Worm (Caenorhabditis elegans) whole organism, L3 larva: ENCODE data around the gene C06E2.9.

ENCODE experiments used
- ama-1 ChIP-seq: fragments of 150-350 bp; optimal IDR thresholded peaks from 2 replicates; lab custom pipeline; 2018
- elt-3 ChIP-seq, 3 experiments: fragments of 150-350 bp in 1 of 3; sonication (generic microtip) in 2 of 3; optimal IDR thresholded peaks; 2 replicates in 2 of 3; 4 replicates in 1 of 3; lab custom pipeline; 2014 to 2017; ENCODE audit warnings: missing biosample characterization in 3 of 3, missing genetic modification characterization in 3 of 3
- fkh-10 ChIP-seq: sonication (generic microtip); optimal IDR thresholded peaks from 2 replicates; lab custom pipeline; 2017; ENCODE audit warnings: missing biosample characterization, missing genetic modification reagents, missing genetic modification characterization
- nhr-237 ChIP-seq: fragments of 150-350 bp; optimal IDR thresholded peaks from 2 replicates; lab custom pipeline; 2014; ENCODE audit warnings: missing biosample characterization, missing genetic modification characterization
- snpc-4 ChIP-seq: fragments of 150-350 bp; optimal IDR thresholded peaks from 2 replicates; lab custom pipeline; 2014; ENCODE audit warnings: missing biosample characterization, missing genetic modification characterization

DNA sequence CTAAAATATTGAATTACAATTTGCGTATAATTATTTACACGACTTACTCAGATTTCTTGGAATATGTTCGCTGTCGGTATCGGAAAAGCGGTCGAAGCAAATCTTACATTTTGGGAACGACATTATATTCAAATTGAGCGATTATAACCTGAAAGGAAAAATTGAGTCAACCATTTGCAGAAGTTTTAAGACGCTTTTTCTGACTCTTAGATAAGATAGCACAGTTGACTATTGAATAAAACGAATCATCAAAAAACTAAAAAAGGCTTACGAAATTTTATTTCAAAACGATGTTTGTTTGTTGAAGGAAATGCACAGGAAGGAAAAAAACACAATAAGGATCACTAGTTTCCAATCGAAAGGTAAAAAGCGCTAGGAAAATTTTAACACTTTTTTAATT, 32.7 kb upstream of the C06E2.9 start, which contains the start of gene rcs-1:
- TF ChIP-seq elt-3 (tag; optimal IDR thresholded peaks at IDR 0.05; lab: Kevin White, UChicago) (no peak), ama-1 (lab: Kevin White, UChicago) (no peak), nhr-237 (tag; lab: Kevin White, UChicago) (no peak), fkh-10 (GFP tag; lab: Kevin White, UChicago) (no peak), snpc-4 (tag; lab: Kevin White, UChicago) (no peak)
